Worm (Caenorhabditis elegans) whole organism, L3 larva: ENCODE data around the gene F18A1.7.

Experiments used
- ama-1 ChIP-seq: fragments of 150-350 bp; optimal IDR thresholded peaks from 2 replicates; lab custom pipeline; 2018
- ceh-28 ChIP-seq: fragments of 150-350 bp; optimal IDR thresholded peaks from 2 replicates; lab custom pipeline; 2014; ENCODE audit warnings: missing biosample characterization, missing genetic modification reagents, missing genetic modification characterization
- ceh-9 ChIP-seq: sonication (generic microtip); optimal IDR thresholded peaks from 2 replicates; lab custom pipeline; 2018; ENCODE audit warnings: missing biosample characterization, missing genetic modification characterization
- daf-12 ChIP-seq: fragments of 150-350 bp; optimal IDR thresholded peaks from 2 replicates; lab custom pipeline; 2014; ENCODE audit warnings: missing biosample characterization, missing genetic modification reagents, missing genetic modification characterization
- egl-5 ChIP-seq: fragments of 150-350 bp; optimal IDR thresholded peaks from 2 replicates; lab custom pipeline; 2017; ENCODE audit warnings: missing biosample characterization, missing genetic modification reagents, missing genetic modification characterization, inconsistent platforms
- elt-2 ChIP-seq: sonication (generic microtip); optimal IDR thresholded peaks from 2 replicates; lab custom pipeline; 2016; ENCODE audit warnings: missing genetic modification reagents, mild to moderate bottlenecking, missing genetic modification characterization, missing compliant biosample characterization
- fkh-10 ChIP-seq: sonication (generic microtip); optimal IDR thresholded peaks from 2 replicates; lab custom pipeline; 2017; ENCODE audit warnings: missing biosample characterization, missing genetic modification reagents, missing genetic modification characterization
- hmg-11 ChIP-seq: sonication (generic microtip); optimal IDR thresholded peaks from 2 replicates; lab custom pipeline; 2016; ENCODE audit warnings: missing genetic modification characterization, missing compliant biosample characterization
- lin-15B ChIP-seq: fragments of 150-350 bp; optimal IDR thresholded peaks from 2 replicates; lab custom pipeline; 2014; ENCODE audit warnings: missing biosample characterization, missing genetic modification characterization
- lin-39 ChIP-seq: fragments of 150-350 bp; optimal IDR thresholded peaks from 2 replicates; lab custom pipeline; 2018; ENCODE audit warnings: missing biosample characterization, missing genetic modification reagents, missing genetic modification characterization
- mdl-1 ChIP-seq: fragments of 150-350 bp; optimal IDR thresholded peaks from 2 replicates; lab custom pipeline; 2014; ENCODE audit warnings: missing biosample characterization, missing genetic modification characterization
- mml-1 ChIP-seq: fragments of 150-350 bp; sonication (generic microtip); optimal IDR thresholded peaks from 3 replicates; lab custom pipeline; 2014; ENCODE audit warnings: missing biosample characterization, missing genetic modification characterization
- nfya-1 ChIP-seq: sonication (generic microtip); optimal IDR thresholded peaks from 2 replicates; lab custom pipeline; 2017; ENCODE audit warnings: missing genetic modification characterization, mild to moderate bottlenecking, missing compliant biosample characterization, antibody characterized with exemption, moderate library complexity; ENCODE audit not compliant: insufficient read depth
- nhr-11 ChIP-seq: fragments of 150-350 bp; optimal IDR thresholded peaks from 2 replicates; lab custom pipeline; 2014; ENCODE audit warnings: missing biosample characterization, missing genetic modification characterization
- nhr-23 ChIP-seq: fragments of 150-350 bp; optimal IDR thresholded peaks from 2 replicates; lab custom pipeline; 2014; ENCODE audit warnings: missing biosample characterization, missing genetic modification reagents, missing genetic modification characterization
- nhr-25 ChIP-seq: sonication (generic microtip); optimal IDR thresholded peaks from 2 replicates; lab custom pipeline; 2017; ENCODE audit warnings: missing biosample characterization, missing genetic modification characterization
- nhr-77 ChIP-seq: fragments of 150-350 bp; optimal IDR thresholded peaks from 2 replicates; lab custom pipeline; 2014; ENCODE audit warnings: missing biosample characterization, missing genetic modification characterization
- pha-4 ChIP-seq: fragments of 150-350 bp; optimal IDR thresholded peaks from 2 replicates; lab custom pipeline; 2014; ENCODE audit warnings: missing biosample characterization, missing genetic modification reagents, missing genetic modification characterization
- pqm-1 ChIP-seq: fragments of 150-350 bp; optimal IDR thresholded peaks from 2 replicates; lab custom pipeline; 2017; ENCODE audit warnings: missing biosample characterization, missing genetic modification characterization, inconsistent platforms
- sea-2 ChIP-seq: fragments of 150-350 bp; sonication (generic microtip); optimal IDR thresholded peaks from 4 replicates; lab custom pipeline; 2014; ENCODE audit warnings: missing biosample characterization, missing genetic modification reagents, missing genetic modification characterization
- skn-1 ChIP-seq: fragments of 150-350 bp; optimal IDR thresholded peaks from 2 replicates; lab custom pipeline; 2014; ENCODE audit warnings: missing biosample characterization, missing genetic modification characterization
- snpc-4 ChIP-seq: fragments of 150-350 bp; optimal IDR thresholded peaks from 2 replicates; lab custom pipeline; 2014; ENCODE audit warnings: missing biosample characterization, missing genetic modification characterization
- unc-39 ChIP-seq: sonication (generic microtip); optimal IDR thresholded peaks from 4 replicates; lab custom pipeline; 2017; ENCODE audit warnings: missing biosample characterization, missing genetic modification characterization
- unc-62 ChIP-seq: fragments of 150-350 bp; sonication (generic microtip); optimal IDR thresholded peaks from 4 replicates; lab custom pipeline; 2014; ENCODE audit warnings: missing biosample characterization, missing genetic modification reagents, missing genetic modification characterization
- zag-1 ChIP-seq: fragments of 150-350 bp; optimal IDR thresholded peaks from 2 replicates; lab custom pipeline; 2014; ENCODE audit warnings: missing biosample characterization, missing genetic modification characterization

Gene F18A1.7

DNA sequence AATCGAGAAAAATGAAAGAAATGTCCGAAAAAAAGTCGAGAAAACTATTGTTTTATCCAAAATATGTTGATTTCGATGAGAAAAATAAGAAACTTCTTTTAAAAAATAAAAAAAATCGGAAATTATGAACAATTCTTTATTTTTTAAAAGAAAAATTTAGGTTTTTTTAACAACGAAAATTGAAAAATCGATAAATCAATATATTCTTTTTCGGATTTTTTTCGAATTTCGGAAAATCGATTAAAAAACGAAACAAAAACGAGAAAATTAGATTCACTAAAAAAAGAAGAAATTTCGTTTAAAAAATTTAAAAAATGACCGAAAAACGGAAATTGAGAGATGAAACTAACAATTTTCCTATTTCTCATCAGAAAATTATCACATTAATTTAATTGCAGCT, 6.5 kb upstream of the F18A1.7 start:
- TF ChIP-seq ceh-28 (tag; lab: Kevin White, UChicago) (peak; percentile 66), ama-1 (lab: Kevin White, UChicago) (no peak)
- TF ChIP-seq, all 47 proteins: peak for 1

DNA sequence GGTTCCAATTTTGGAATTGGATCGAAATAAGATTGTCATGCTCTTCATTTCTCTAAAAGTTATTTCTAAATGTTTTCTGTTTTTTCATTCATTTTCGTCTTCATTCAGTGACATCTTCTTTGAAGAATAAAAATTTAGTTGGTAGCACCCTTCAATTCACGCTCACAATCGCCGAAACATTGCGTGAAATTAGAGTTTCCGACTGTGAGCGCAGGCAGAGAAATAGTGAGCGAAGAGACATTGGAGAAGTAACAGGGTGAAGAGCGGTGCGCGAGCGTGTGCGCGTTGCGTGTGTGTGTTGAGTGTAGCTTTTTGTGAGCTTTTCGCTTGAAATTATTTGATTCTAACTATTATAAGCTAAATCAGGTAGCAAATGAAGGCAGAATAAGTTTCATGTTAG, 5.9 kb upstream of the F18A1.7 start:
- TF ChIP-seq nfya-1 (tag; lab: Kevin White, UChicago) (peak; percentile 71), nhr-25 (peak; percentile 20), elt-2 (tag; lab: Kevin White, UChicago) (peak; percentile 14), snpc-4 (peak; percentile 66), mdl-1 (tag; lab: Kevin White, UChicago) (no peak), hmg-11 (tag; lab: Kevin White, UChicago) (peak; percentile 74), unc-39 (tag; lab: Kevin White, UChicago) (no peak), fkh-10 (peak; percentile 9), lin-39 (tag; lab: Kevin White, UChicago) (peak; percentile 58), pha-4 (tag; lab: Kevin White, UChicago) (peak; percentile 45), lin-15B (tag; lab: Kevin White, UChicago) (peak; percentile 46)

ce11 chrII:7666967-7667366, 3.4 kb upstream of the F18A1.7 start, which contains the start of gene lir-2:
lir-2 (plus strand) TSS chrII:7667267.
- no peak for TF ChIP-seq mml-1
- peak; percentile 66 for TF ChIP-seq nhr-25

DNA sequence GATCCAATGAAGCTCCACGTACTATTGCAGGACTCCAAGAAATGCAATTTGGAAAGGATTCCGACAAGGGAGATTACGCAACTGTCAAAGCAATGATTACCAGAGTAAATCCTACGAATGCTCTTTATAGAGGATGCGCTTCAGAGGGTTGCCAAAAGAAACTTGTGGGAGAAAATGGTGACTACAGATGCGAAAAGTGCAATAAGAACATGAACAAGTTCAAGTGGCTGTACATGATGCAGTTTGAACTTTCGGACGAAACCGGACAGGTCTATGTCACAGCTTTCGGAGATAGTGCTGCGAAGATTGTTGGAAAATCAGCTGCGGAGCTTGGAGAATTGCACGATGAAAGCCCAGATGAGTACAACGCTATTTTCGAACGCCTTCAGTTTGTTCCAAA, 2.8 kb upstream of the F18A1.7 start:
- TF ChIP-seq nhr-77 (tag; lab: Kevin White, UChicago): no peak
- TF ChIP-seq zag-1: no peak

ce11 chrII:7663028-7663427, 526 bp downstream of the F18A1.7 start:
- no peak for TF ChIP-seq daf-12 (tag; lab: Kevin White, UChicago)
- no peak for TF ChIP-seq skn-1
- TF ChIP-seq nhr-11 (tag; lab: Kevin White, UChicago): no peak
- TF ChIP-seq unc-62 (GFP tag; lab: Kevin White, UChicago): no peak
- TF ChIP-seq nhr-77 (tag; lab: Kevin White, UChicago): no peak

DNA sequence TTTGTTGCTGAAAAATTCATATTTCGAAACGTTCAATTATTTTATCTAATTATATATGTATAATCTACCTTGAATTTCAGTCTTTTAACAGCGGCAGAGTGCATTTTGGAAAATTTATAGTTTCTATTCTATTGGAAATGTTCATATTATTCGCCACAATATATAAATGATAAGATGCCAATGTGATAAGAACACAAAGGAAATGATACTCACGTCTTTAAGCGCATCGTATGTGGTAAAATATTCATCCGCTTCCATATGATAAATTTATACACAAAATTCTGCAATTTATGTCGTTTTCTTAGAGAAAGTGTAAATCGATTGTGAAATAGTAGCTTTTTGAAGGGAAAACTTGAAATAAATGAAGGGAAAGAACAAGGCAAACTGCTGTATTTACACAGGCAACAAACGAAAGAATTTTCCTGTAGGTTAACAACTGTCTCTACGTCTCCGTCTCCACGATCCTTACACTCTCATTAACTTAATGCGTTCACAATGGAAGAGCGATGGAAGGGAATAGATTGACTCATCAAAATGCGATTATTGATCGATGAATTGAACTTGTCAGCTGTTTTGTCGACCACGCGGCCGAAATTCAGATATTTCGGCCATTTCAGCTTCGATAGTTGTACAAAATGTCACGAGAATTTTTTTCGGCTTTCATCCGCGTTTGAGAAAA, 1.4 kb downstream of the F18A1.7 start, which contains the start of gene alfa-1:
Gene alfa-1 (minus strand): TSS at position 515 of the 679 bp plus-strand sequence.
- no peak for TF ChIP-seq snpc-4
- TF ChIP-seq elt-2 (tag; lab: Kevin White, UChicago): peak; percentile 84
- peak; percentile 12 for TF ChIP-seq nfya-1 (tag; lab: Kevin White, UChicago)
- peak; percentile 84 for TF ChIP-seq pha-4 (tag; lab: Kevin White, UChicago)
- peak; percentile 62 for TF ChIP-seq nhr-25
- TF ChIP-seq pqm-1 (tag; lab: Kevin White, UChicago): peak; percentile 70
- no peak for TF ChIP-seq nhr-77 (tag; lab: Kevin White, UChicago)
- TF ChIP-seq nhr-23 (tag; lab: Kevin White, UChicago): peak; percentile 39
- peak; percentile 11 for TF ChIP-seq ceh-28 (tag; lab: Kevin White, UChicago)

DNA sequence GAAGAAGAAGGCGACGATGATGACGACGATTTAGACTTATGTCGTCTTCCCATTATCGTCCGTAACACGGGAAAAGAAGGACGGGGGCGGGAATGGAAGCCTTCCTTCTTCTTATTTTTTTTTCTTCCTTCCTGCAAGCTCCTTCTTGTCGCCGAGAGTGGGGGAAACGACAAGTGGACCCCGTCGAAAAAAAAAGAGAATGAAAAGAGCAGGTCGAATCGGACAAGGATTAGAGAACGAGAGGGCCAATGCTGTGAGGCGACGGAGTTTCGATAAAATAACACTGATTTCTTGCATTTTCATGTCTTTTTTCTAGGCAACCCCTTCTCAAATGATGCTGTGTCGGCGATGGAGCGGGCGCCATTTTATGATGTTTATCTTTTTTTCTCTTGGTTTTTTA, 12.4 kb downstream of the F18A1.7 start, which contains the start of gene pde-4:
Gene pde-4 (minus strand): TSS at position 76 of the 400 bp plus-strand sequence.
- TF ChIP-seq ceh-9 (tag; lab: Kevin White, UChicago) (no peak), egl-5 (peak; percentile 66)
- TF ChIP-seq, all 47 proteins: peak for 1

DNA sequence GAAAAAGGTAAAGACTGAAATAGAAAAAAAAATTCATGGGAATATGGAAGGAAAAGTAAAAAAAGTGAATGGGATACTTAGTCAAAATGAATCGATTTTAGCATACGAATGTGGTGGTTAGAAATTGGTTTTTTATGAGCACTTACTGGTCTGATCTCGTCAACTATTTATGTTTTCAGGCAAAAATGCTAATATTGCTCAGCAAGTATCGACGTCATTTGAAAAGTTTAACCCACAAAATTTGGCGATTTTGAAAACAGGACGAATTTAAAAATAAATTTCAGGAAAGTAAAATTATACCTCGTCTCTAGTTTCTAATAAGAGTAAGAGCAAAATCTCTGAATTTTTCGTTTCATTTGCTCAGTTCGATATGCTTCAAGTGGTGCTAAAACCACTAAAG, 20.3 kb downstream of the F18A1.7 start:
- no peak for TF ChIP-seq sea-2 (GFP tag; lab: Kevin White, UChicago)
- peak; percentile 36 for TF ChIP-seq ama-1 (lab: Kevin White, UChicago)
- TF ChIP-seq hmg-11 (tag; lab: Kevin White, UChicago): no peak
